Worm (Caenorhabditis elegans) whole organism, late embryonic: Measurements from ENCODE around the gene knl-1.

Experiments
- ama-1 ChIP-seq: fragments of 150-350 bp; optimal IDR thresholded peaks from 2 replicates; lab custom pipeline; 2014
- ceh-45 ChIP-seq: fragments of 200-800 bp; sonication (Bioruptor generic); IDR thresholded peaks from 2 replicates; pipeline ENCODE4 v1.3.6; 2022; ENCODE audit warnings: missing genetic modification reagents, missing genetic modification characterization, missing compliant biosample characterization
- nhr-11 ChIP-seq: fragments of 150-350 bp; optimal IDR thresholded peaks from 2 replicates; lab custom pipeline; 2014; ENCODE audit warnings: missing biosample characterization, missing genetic modification characterization
- ref-2 ChIP-seq: sonication (generic microtip); optimal IDR thresholded peaks from 2 replicates; lab custom pipeline; 2016; ENCODE audit warnings: missing genetic modification characterization, missing compliant biosample characterization
- ttx-3 ChIP-seq: sonication (generic microtip); optimal IDR thresholded peaks from 2 replicates; lab custom pipeline; 2016; ENCODE audit warnings: missing genetic modification reagents, missing genetic modification characterization, missing compliant biosample characterization
- unc-55 ChIP-seq: sonication (generic microtip); optimal IDR thresholded peaks from 2 replicates; lab custom pipeline; 2017; ENCODE audit warnings: missing biosample characterization, missing genetic modification reagents, missing genetic modification characterization

- TF ChIP-seq nhr-11 (tag; lab: Kevin White, UChicago) (no peak), ama-1 (lab: Kevin White, UChicago) (no peak), ref-2 (tag; lab: Kevin White, UChicago) (no peak), ttx-3 (tag; lab: Kevin White, UChicago) (no peak), unc-55 (no peak), ceh-45 (GFP tag; lab: Robert Waterston, UW) (no peak)
These were observed 38.7 kb downstream of the knl-1 start for ce11 chrIII:8289181-8289580.
